Fruit fly (Drosophila melanogaster): ENCODE results near the gene Vha100-1.

The Vha100-1 gene

dm6 chr3R:29130902-29131621, at the start of gene Vha100-1, which contains the start of gene dgt6 (continued):
- TF ChIP-seq CG17829 (tag; optimal IDR thresholded peaks at IDR 0.05) (peak; percentile 65), CG8944 (GFP tag; optimal IDR thresholded peaks at IDR 0.05) (peak; percentile 4), CG17568 (GFP tag; optimal IDR thresholded peaks at IDR 0.05) (no peak), CG3281 (GFP tag; optimal IDR thresholded peaks at IDR 0.05) (no peak), CG2889 (GFP tag; IDR thresholded peaks at IDR 0.05) (no peak), nau (GFP tag; optimal IDR thresholded peaks at IDR 0.05) (no peak), CkIIα-i1 (GFP tag; IDR thresholded peaks at IDR 0.05) (no peak), CG12219 (GFP tag; optimal IDR thresholded peaks at IDR 0.05) (no peak), Antp (GFP tag; optimal IDR thresholded peaks at IDR 0.05) (no peak), Max (GFP tag; optimal IDR thresholded peaks at IDR 0.05) (peak; percentile 42), sisA (GFP tag; IDR thresholded peaks at IDR 0.05) (no peak), zen (tag; optimal IDR thresholded peaks at IDR 0.05) (no peak), Kr (GFP tag; optimal IDR thresholded peaks at IDR 0.05) (no peak), Rfx (GFP tag; IDR thresholded peaks at IDR 0.05) (0 out of 2 replicates have a peak, but pooled peaks have one; percentile 8), Hr51 (GFP tag; optimal IDR thresholded peaks at IDR 0.05) (no peak), corto (GFP tag; optimal IDR thresholded peaks at IDR 0.05) (no peak), CG7987 (GFP tag; optimal IDR thresholded peaks at IDR 0.05) (no peak), tgo (GFP tag; IDR thresholded peaks at IDR 0.05) (no peak), sug (tag; optimal IDR thresholded peaks at IDR 0.05) (peak; percentile 60), sens-2 (GFP tag; IDR thresholded peaks at IDR 0.05) (no peak), HLH4C (GFP tag; IDR thresholded peaks at IDR 0.05; ENCODE audit: partially characterized antibody) (no peak), HHEX (GFP tag; optimal IDR thresholded peaks at IDR 0.05) (no peak), CG31365 (tag; optimal IDR thresholded peaks at IDR 0.05) (no peak), lbe (GFP tag; optimal IDR thresholded peaks at IDR 0.05) (peak; percentile 5), zen2 (GFP tag; IDR thresholded peaks at IDR 0.05; ENCODE audit: partially characterized antibody) (no peak), cato (GFP tag; optimal IDR thresholded peaks at IDR 0.05; ENCODE audit: borderline replicate concordance) (no peak), CG5245 (GFP tag; optimal IDR thresholded peaks at IDR 0.05) (no peak), Xbp1 (GFP tag; optimal IDR thresholded peaks at IDR 0.05) (peak; percentile 19), CG6689 (GFP tag; IDR thresholded peaks at IDR 0.05) (no peak), pb (GFP tag; optimal IDR thresholded peaks at IDR 0.05) (no peak), CG6813 (GFP tag; optimal IDR thresholded peaks at IDR 0.05) (no peak), CG18011 (GFP tag; optimal IDR thresholded peaks at IDR 0.05) (no peak), CG11560 (tag; IDR thresholded peaks at IDR 0.05) (no peak), wdn (GFP tag; IDR thresholded peaks at IDR 0.05) (no peak), vfl (GFP tag; optimal IDR thresholded peaks at IDR 0.05) (no peak), bsh (GFP tag; optimal IDR thresholded peaks at IDR 0.05) (no peak), Drgx (GFP tag; IDR thresholded peaks at IDR 0.05) (no peak), CG10565 (GFP tag; optimal IDR thresholded peaks at IDR 0.05) (no peak), CG10321 (GFP tag; IDR thresholded peaks at IDR 0.05) (no peak), CG32767 (GFP tag; IDR thresholded peaks at IDR 0.05) (no peak), Atf6 (GFP tag; IDR thresholded peaks at IDR 0.05) (no peak), btn (GFP tag; optimal IDR thresholded peaks at IDR 0.05) (no peak), CG14667 (GFP tag; IDR thresholded peaks at IDR 0.05) (no peak), CG2202 (tag; optimal IDR thresholded peaks at IDR 0.05) (no peak), Gsc (GFP tag; IDR thresholded peaks at IDR 0.05) (no peak), slou (GFP tag; optimal IDR thresholded peaks at IDR 0.05) (no peak), jigr1 (GFP tag; IDR thresholded peaks at IDR 0.05) (no peak), CG12769 (tag; optimal IDR thresholded peaks at IDR 0.05) (no peak), HLH54F (GFP tag; optimal IDR thresholded peaks at IDR 0.05) (no peak), Ravus (GFP tag; IDR thresholded peaks at IDR 0.05) (no peak)
